Worm (Caenorhabditis elegans) whole organism, L3 larva: ENCODE results near the gene ccdc-149.

ENCODE experiments used
- R02D3.7 ChIP-seq: fragments of 150-350 bp; optimal IDR thresholded peaks from 2 replicates; lab custom pipeline; 2014; ENCODE audit warnings: missing biosample characterization, missing genetic modification characterization
- aly-2 ChIP-seq: fragments of 150-350 bp; optimal IDR thresholded peaks from 2 replicates; lab custom pipeline; 2014; ENCODE audit warnings: missing biosample characterization, missing genetic modification characterization
- ama-1 ChIP-seq: fragments of 150-350 bp; optimal IDR thresholded peaks from 2 replicates; lab custom pipeline; 2018
- ceh-28 ChIP-seq: fragments of 150-350 bp; optimal IDR thresholded peaks from 2 replicates; lab custom pipeline; 2014; ENCODE audit warnings: missing biosample characterization, missing genetic modification reagents, missing genetic modification characterization
- ceh-82 ChIP-seq: fragments of 150-350 bp; optimal IDR thresholded peaks from 2 replicates; lab custom pipeline; 2014; ENCODE audit warnings: missing biosample characterization, missing genetic modification characterization
- ceh-9 ChIP-seq: sonication (generic microtip); optimal IDR thresholded peaks from 2 replicates; lab custom pipeline; 2018; ENCODE audit warnings: missing biosample characterization, missing genetic modification characterization
- egl-27 ChIP-seq: sonication (generic microtip); optimal IDR thresholded peaks from 4 replicates; lab custom pipeline; 2017; ENCODE audit warnings: missing biosample characterization, missing genetic modification reagents, missing genetic modification characterization
- egl-5 ChIP-seq: fragments of 150-350 bp; optimal IDR thresholded peaks from 2 replicates; lab custom pipeline; 2017; ENCODE audit warnings: missing biosample characterization, missing genetic modification reagents, missing genetic modification characterization, inconsistent platforms
- elt-1 ChIP-seq: fragments of 150-350 bp; optimal IDR thresholded peaks from 2 replicates; lab custom pipeline; 2014; ENCODE audit warnings: missing biosample characterization, missing genetic modification characterization
- elt-2 ChIP-seq: sonication (generic microtip); optimal IDR thresholded peaks from 2 replicates; lab custom pipeline; 2016; ENCODE audit warnings: missing genetic modification reagents, mild to moderate bottlenecking, missing genetic modification characterization, missing compliant biosample characterization
- elt-3 ChIP-seq, 3 experiments: fragments of 150-350 bp in 1 of 3; sonication (generic microtip) in 2 of 3; optimal IDR thresholded peaks; 2 replicates in 2 of 3; 4 replicates in 1 of 3; lab custom pipeline; 2014 to 2017; ENCODE audit warnings: missing biosample characterization in 3 of 3, missing genetic modification characterization in 3 of 3
- fkh-10 ChIP-seq: sonication (generic microtip); optimal IDR thresholded peaks from 2 replicates; lab custom pipeline; 2017; ENCODE audit warnings: missing biosample characterization, missing genetic modification reagents, missing genetic modification characterization
- fkh-2 ChIP-seq: fragments of 150-350 bp; optimal IDR thresholded peaks from 2 replicates; lab custom pipeline; 2014; ENCODE audit warnings: missing biosample characterization, missing genetic modification reagents, missing genetic modification characterization
- hmg-11 ChIP-seq: sonication (generic microtip); optimal IDR thresholded peaks from 2 replicates; lab custom pipeline; 2016; ENCODE audit warnings: missing genetic modification characterization, missing compliant biosample characterization
- jun-1 ChIP-seq: fragments of 150-350 bp; optimal IDR thresholded peaks from 2 replicates; lab custom pipeline; 2014; ENCODE audit warnings: missing biosample characterization, missing genetic modification reagents, missing genetic modification characterization
- lin-15B ChIP-seq: fragments of 150-350 bp; optimal IDR thresholded peaks from 2 replicates; lab custom pipeline; 2014; ENCODE audit warnings: missing biosample characterization, missing genetic modification characterization
- lin-39 ChIP-seq: fragments of 150-350 bp; optimal IDR thresholded peaks from 2 replicates; lab custom pipeline; 2018; ENCODE audit warnings: missing biosample characterization, missing genetic modification reagents, missing genetic modification characterization
- mdl-1 ChIP-seq: fragments of 150-350 bp; optimal IDR thresholded peaks from 2 replicates; lab custom pipeline; 2014; ENCODE audit warnings: missing biosample characterization, missing genetic modification characterization
- mml-1 ChIP-seq: fragments of 150-350 bp; sonication (generic microtip); optimal IDR thresholded peaks from 3 replicates; lab custom pipeline; 2014; ENCODE audit warnings: missing biosample characterization, missing genetic modification characterization
- nfya-1 ChIP-seq: sonication (generic microtip); optimal IDR thresholded peaks from 2 replicates; lab custom pipeline; 2017; ENCODE audit warnings: missing genetic modification characterization, mild to moderate bottlenecking, missing compliant biosample characterization, antibody characterized with exemption, moderate library complexity; ENCODE audit not compliant: insufficient read depth
- nhr-11 ChIP-seq: fragments of 150-350 bp; optimal IDR thresholded peaks from 2 replicates; lab custom pipeline; 2014; ENCODE audit warnings: missing biosample characterization, missing genetic modification characterization
- nhr-12 ChIP-seq: fragments of 150-350 bp; optimal IDR thresholded peaks from 2 replicates; lab custom pipeline; 2014; ENCODE audit warnings: missing biosample characterization, missing genetic modification characterization
- nhr-23 ChIP-seq: fragments of 150-350 bp; optimal IDR thresholded peaks from 2 replicates; lab custom pipeline; 2014; ENCODE audit warnings: missing biosample characterization, missing genetic modification reagents, missing genetic modification characterization
- nhr-25 ChIP-seq: sonication (generic microtip); optimal IDR thresholded peaks from 2 replicates; lab custom pipeline; 2017; ENCODE audit warnings: missing biosample characterization, missing genetic modification characterization
- nhr-43 ChIP-seq: sonication (generic microtip); optimal IDR thresholded peaks from 2 replicates; lab custom pipeline; 2016; ENCODE audit warnings: mild to moderate bottlenecking, missing genetic modification characterization, missing compliant biosample characterization; ENCODE audit not compliant: poor library complexity, severe bottlenecking
- nhr-67 ChIP-seq: fragments of 150-350 bp; optimal IDR thresholded peaks from 2 replicates; lab custom pipeline; 2014; ENCODE audit warnings: missing biosample characterization, missing genetic modification characterization
- nhr-77 ChIP-seq: fragments of 150-350 bp; optimal IDR thresholded peaks from 2 replicates; lab custom pipeline; 2014; ENCODE audit warnings: missing biosample characterization, missing genetic modification characterization
- pqm-1 ChIP-seq: fragments of 150-350 bp; optimal IDR thresholded peaks from 2 replicates; lab custom pipeline; 2017; ENCODE audit warnings: missing biosample characterization, missing genetic modification characterization, inconsistent platforms
- skn-1 ChIP-seq: fragments of 150-350 bp; optimal IDR thresholded peaks from 2 replicates; lab custom pipeline; 2014; ENCODE audit warnings: missing biosample characterization, missing genetic modification characterization
- tbx-2 ChIP-seq: sonication (generic microtip); optimal IDR thresholded peaks from 2 replicates; lab custom pipeline; 2016; ENCODE audit warnings: mild to moderate bottlenecking, missing genetic modification characterization, missing compliant biosample characterization
- unc-62 ChIP-seq: fragments of 150-350 bp; sonication (generic microtip); optimal IDR thresholded peaks from 4 replicates; lab custom pipeline; 2014; ENCODE audit warnings: missing biosample characterization, missing genetic modification reagents, missing genetic modification characterization
- ztf-11 ChIP-seq: fragments of 150-350 bp; optimal IDR thresholded peaks from 2 replicates; lab custom pipeline; 2014; ENCODE audit warnings: missing biosample characterization, missing genetic modification characterization

ccdc-149 gene

ce11 chrX:11534443-11534842, 23.2 kb upstream of the ccdc-149 start:
- no peak for TF ChIP-seq egl-27 (tag; lab: Kevin White, UChicago)
- peak; percentile 1 for TF ChIP-seq nhr-43 (tag; lab: Kevin White, UChicago)

ce11 chrX:11533543-11534003, 22.3 kb upstream of the ccdc-149 start, which contains the start of gene C35C5.8:
C35C5.8 (plus strand) TSS chrX:11533593.
- peak; percentile 6 for TF ChIP-seq nhr-43 (tag; lab: Kevin White, UChicago)
- TF ChIP-seq aly-2, result no peak
- TF ChIP-seq pqm-1 (tag; lab: Kevin White, UChicago), result peak; percentile 4

- TF ChIP-seq nfya-1 (tag; lab: Kevin White, UChicago), result no peak
- TF ChIP-seq nhr-23 (tag; lab: Kevin White, UChicago), result no peak
- no peak for TF ChIP-seq nhr-12 (tag; lab: Kevin White, UChicago)
- TF ChIP-seq elt-2, result no peak
- TF ChIP-seq ceh-82 (tag; lab: Kevin White, UChicago), result no peak
- no peak for TF ChIP-seq nhr-11 (tag; lab: Kevin White, UChicago)
- no peak for TF ChIP-seq ama-1 (lab: Kevin White, UChicago)
- no peak for TF ChIP-seq lin-39 (tag; lab: Kevin White, UChicago)
- TF ChIP-seq mml-1 (tag; lab: Kevin White, UChicago), result no peak
- no peak for TF ChIP-seq skn-1 (tag; lab: Kevin White, UChicago)
- TF ChIP-seq ceh-9, result no peak
- no peak for TF ChIP-seq R02D3.7 (tag; lab: Kevin White, UChicago)
- no peak for TF ChIP-seq mdl-1 (tag; lab: Kevin White, UChicago)
- TF ChIP-seq, all 47 proteins: peak for 0
These were observed 12.5 kb upstream of the ccdc-149 start for ce11 chrX:11523704-11524103.

- TF ChIP-seq elt-3 (tag; optimal IDR thresholded peaks at IDR 0.05; lab: Kevin White, UChicago) (peak in 1 of 3 experiments; percentile 52), ceh-28 (tag; lab: Kevin White, UChicago) (peak; percentile 82), ceh-9 (no peak), nhr-25 (peak; percentile 51), lin-15B (tag; lab: Kevin White, UChicago) (no peak), unc-62 (GFP tag; lab: Kevin White, UChicago) (no peak), nhr-77 (tag; lab: Kevin White, UChicago) (peak; percentile 66), nfya-1 (tag; lab: Kevin White, UChicago) (peak; percentile 83), nhr-23 (tag; lab: Kevin White, UChicago) (peak; percentile 90), tbx-2 (tag; lab: Kevin White, UChicago) (no peak), pqm-1 (tag; lab: Kevin White, UChicago) (peak; percentile 48), fkh-10 (no peak), skn-1 (tag; lab: Kevin White, UChicago) (peak; percentile 89), elt-2 (peak; percentile 68), egl-27 (tag; lab: Kevin White, UChicago) (peak; percentile 23), fkh-2 (tag; lab: Kevin White, UChicago) (no peak), R02D3.7 (tag; lab: Kevin White, UChicago) (peak; percentile 47), nhr-67 (tag; lab: Kevin White, UChicago) (no peak), ztf-11 (no peak), elt-1 (tag; lab: Kevin White, UChicago) (peak; percentile 2), egl-5 (tag; lab: Kevin White, UChicago) (peak; percentile 69), hmg-11 (tag; lab: Kevin White, UChicago) (peak; percentile 86), lin-39 (tag; lab: Kevin White, UChicago) (peak; percentile 54), nhr-43 (tag; lab: Kevin White, UChicago) (peak; percentile 69), nhr-12 (tag; lab: Kevin White, UChicago) (no peak), jun-1 (tag; lab: Kevin White, UChicago) (peak; percentile 84), ceh-82 (tag; lab: Kevin White, UChicago) (peak; percentile 14)
- TF ChIP-seq, all 47 proteins: peak for 18
These were observed 11.0 kb upstream of the ccdc-149 start, which contains the start of gene sdc-2 for ce11 chrX:11522058-11522757. sdc-2 (plus strand) TSS chrX:11522707.
